Fruit fly (Drosophila melanogaster) whole organism, embryonic: ENCODE results near the gene msn.
A peak's percentile ranks its signal among the peaks of the same experiment; 100 is the strongest.

Experiments
- Abd-B ChIP-seq: fragments of 200-800 bp; sonication (Bioruptor generic); optimal IDR thresholded peaks from 2 replicates; lab custom pipeline; 2018; ENCODE audit warnings: missing biosample characterization, mild to moderate bottlenecking, missing genetic modification characterization, moderate library complexity
- Asciz ChIP-seq: fragments of 200-800 bp; sonication (Bioruptor generic); optimal IDR thresholded peaks from 2 replicates; lab custom pipeline; 2017; ENCODE audit warnings: missing biosample characterization, mild to moderate bottlenecking, missing genetic modification characterization, missing genetic modification reagents
- Atf3 ChIP-seq: fragments of 200-800 bp; sonication (Bioruptor generic); optimal IDR thresholded peaks from 3 replicates; lab custom pipeline; 2016; ENCODE audit warnings: missing biosample characterization, missing genetic modification characterization
- CG10209 ChIP-seq: fragments of 200-800 bp; sonication (Bioruptor generic); optimal IDR thresholded peaks from 3 replicates; lab custom pipeline; 2017; ENCODE audit warnings: missing biosample characterization, mild to moderate bottlenecking, missing genetic modification characterization, missing genetic modification reagents
- CG11247 ChIP-seq: fragments of 200-800 bp; sonication (Bioruptor generic); IDR thresholded peaks from 2 replicates; pipeline ENCODE4 v1.3.6; 2022; ENCODE audit warnings: missing biosample characterization, missing genetic modification characterization
- CG11695 ChIP-seq: fragments of 200-800 bp; sonication (Bioruptor generic); IDR thresholded peaks from 3 replicates; pipeline ENCODE4 v1.3.6; 2022; ENCODE audit warnings: missing biosample characterization, missing genetic modification characterization
- CG14050 ChIP-seq: fragments of 200-800 bp; sonication (Bioruptor generic); IDR thresholded peaks from 3 replicates; pipeline ENCODE4 v1.3.6; 2022; ENCODE audit warnings: missing biosample characterization, missing genetic modification characterization
- CG16779 ChIP-seq: fragments of 200-800 bp; sonication (Bioruptor generic); IDR thresholded peaks from 2 replicates; pipeline ENCODE4 v1.3.6; 2022; ENCODE audit warnings: missing biosample characterization, missing genetic modification characterization
- CG17359 ChIP-seq: fragments of 200-800 bp; sonication (Bioruptor generic); optimal IDR thresholded peaks from 3 replicates; lab custom pipeline; 2018; ENCODE audit warnings: missing biosample characterization, mild to moderate bottlenecking, missing genetic modification characterization, moderate library complexity
- CG17361 ChIP-seq: fragments of 200-800 bp; sonication (Bioruptor generic); IDR thresholded peaks from 3 replicates; pipeline ENCODE4 v1.3.6; 2022; ENCODE audit warnings: missing biosample characterization, missing genetic modification characterization
- CG18262 ChIP-seq: fragments of 200-800 bp; optimal IDR thresholded peaks from 3 replicates; lab custom pipeline; 2019; ENCODE audit warnings: missing biosample characterization, mild to moderate bottlenecking, missing genetic modification characterization, moderate library complexity
- CG1832 ChIP-seq: fragments of 200-800 bp; sonication (Bioruptor generic); optimal IDR thresholded peaks from 2 replicates; lab custom pipeline; 2017; ENCODE audit warnings: missing biosample characterization, mild to moderate bottlenecking, missing genetic modification characterization, inconsistent platforms
- CG33213 ChIP-seq: fragments of 200-800 bp; sonication (Bioruptor generic); optimal IDR thresholded peaks from 3 replicates; lab custom pipeline; 2016; ENCODE audit warnings: missing biosample characterization, missing genetic modification characterization
- CG43689 ChIP-seq: fragments of 200-800 bp; sonication (Bioruptor generic); IDR thresholded peaks from 2 replicates; pipeline ENCODE4 v1.3.6; 2022; ENCODE audit warnings: missing biosample characterization, missing genetic modification characterization
- CG6175 ChIP-seq: fragments of 200-800 bp; sonication (Bioruptor generic); IDR thresholded peaks from 3 replicates; pipeline ENCODE4 v1.3.6; 2022; ENCODE audit warnings: missing biosample characterization, missing genetic modification characterization
- CHES-1-like ChIP-seq: fragments of 200-800 bp; sonication (Bioruptor generic); optimal IDR thresholded peaks from 2 replicates; lab custom pipeline; 2016; ENCODE audit warnings: missing biosample characterization, missing genetic modification characterization
- CrebB ChIP-seq: fragments of 200-800 bp; sonication (Bioruptor generic); optimal IDR thresholded peaks from 3 replicates; lab custom pipeline; 2018; ENCODE audit warnings: missing biosample characterization, mild to moderate bottlenecking, missing genetic modification characterization
- D ChIP-seq, 2 experiments: fragments of 200-800 bp in 1 of 2; fragments of >200 bp in 1 of 2; sonication (Bioruptor generic) in 1 of 2; optimal IDR thresholded peaks; 2 replicates in 1 of 2; 3 replicates in 1 of 2; lab custom pipeline; 2017; ENCODE audit warnings: mild to moderate bottlenecking in 1 of 2, missing biosample characterization in 1 of 2, missing genetic modification characterization in 1 of 2, missing genetic modification reagents in 1 of 2
- Gsc ChIP-seq: fragments of 200-800 bp; sonication (Bioruptor generic); IDR thresholded peaks from 2 replicates; pipeline ENCODE4 v1.3.6; 2022; ENCODE audit warnings: missing biosample characterization, missing genetic modification characterization
- Jarid2 ChIP-seq: fragments of 200-800 bp; sonication (Bioruptor generic); optimal IDR thresholded peaks from 3 replicates; lab custom pipeline; 2017; ENCODE audit warnings: mild to moderate bottlenecking, missing biosample characterization, missing genetic modification reagents, missing genetic modification characterization
- Myb ChIP-seq: fragments of 200-800 bp; sonication (Bioruptor generic); optimal IDR thresholded peaks from 2 replicates; lab custom pipeline; 2016; ENCODE audit warnings: missing biosample characterization, missing genetic modification characterization
- NC2β ChIP-seq: fragments of 200-800 bp; sonication (Bioruptor generic); optimal IDR thresholded peaks from 2 replicates; lab custom pipeline; 2016; ENCODE audit warnings: missing biosample characterization, missing genetic modification characterization
- Neu2 ChIP-seq: fragments of 200-800 bp; sonication (Bioruptor generic); optimal IDR thresholded peaks from 3 replicates; lab custom pipeline; 2016; ENCODE audit warnings: missing biosample characterization, missing genetic modification characterization, borderline replicate concordance
- Poxn ChIP-seq: fragments of 200-800 bp; sonication (Bioruptor generic); IDR thresholded peaks from 2 replicates; pipeline ENCODE4 v1.3.6; 2022; ENCODE audit warnings: missing biosample characterization, missing genetic modification characterization
- Scr ChIP-seq: fragments of 200-800 bp; sonication (Bioruptor generic); IDR thresholded peaks from 2 replicates; pipeline ENCODE4 v1.3.6; 2022; ENCODE audit warnings: missing biosample characterization, missing genetic modification characterization; ENCODE audit not compliant: partially characterized antibody
- Sin3A ChIP-seq: fragments of >200 bp; optimal IDR thresholded peaks from 2 replicates; lab custom pipeline; 2018
- aop ChIP-seq: fragments of 200-800 bp; sonication (Bioruptor generic); IDR thresholded peaks from 2 replicates; pipeline ENCODE4 v1.3.6; 2022; ENCODE audit warnings: missing biosample characterization, missing genetic modification characterization
- cato ChIP-seq: fragments of 200-800 bp; sonication (Bioruptor generic); optimal IDR thresholded peaks from 2 replicates; lab custom pipeline; 2016; ENCODE audit warnings: missing biosample characterization, missing genetic modification characterization, borderline replicate concordance
- caup ChIP-seq: fragments of 200-800 bp; sonication (Bioruptor generic); optimal IDR thresholded peaks from 3 replicates; lab custom pipeline; 2017; ENCODE audit warnings: missing biosample characterization, mild to moderate bottlenecking, missing genetic modification characterization, moderate library complexity; ENCODE audit not compliant: severe bottlenecking
- chn ChIP-seq: fragments of 200-800 bp; sonication (Bioruptor generic); optimal IDR thresholded peaks from 2 replicates; lab custom pipeline; 2016; ENCODE audit warnings: missing biosample characterization, missing genetic modification characterization
- croc ChIP-seq: fragments of 200-800 bp; sonication (Bioruptor generic); conservative IDR thresholded peaks from 3 replicates; pipeline ENCODE4 v1.3.6; 2022; ENCODE audit warnings: missing biosample characterization, missing genetic modification characterization
- ftz-f1 ChIP-seq: fragments of 200-800 bp; sonication (Bioruptor generic); optimal IDR thresholded peaks from 2 replicates; lab custom pipeline; 2016; ENCODE audit warnings: missing biosample characterization, missing genetic modification characterization
- gcm ChIP-seq: fragments of 200-800 bp; sonication (Bioruptor generic); optimal IDR thresholded peaks from 2 replicates; lab custom pipeline; 2019; ENCODE audit warnings: missing biosample characterization, mild to moderate bottlenecking, missing genetic modification characterization, moderate library complexity
- hbn ChIP-seq: fragments of 200-800 bp; sonication (Bioruptor generic); IDR thresholded peaks from 2 replicates; pipeline ENCODE4 v1.3.6; 2022; ENCODE audit warnings: missing biosample characterization, missing genetic modification characterization; ENCODE audit not compliant: partially characterized antibody
- hth ChIP-seq: fragments of >200 bp; optimal IDR thresholded peaks from 2 replicates; lab custom pipeline; 2017; ENCODE audit warnings: inconsistent platforms
- ind ChIP-seq: fragments of 200-800 bp; sonication (Bioruptor generic); optimal IDR thresholded peaks from 3 replicates; lab custom pipeline; 2016; ENCODE audit warnings: missing biosample characterization, missing genetic modification characterization
- maf-S ChIP-seq: fragments of 200-800 bp; sonication (Bioruptor generic); optimal IDR thresholded peaks from 2 replicates; lab custom pipeline; 2016; ENCODE audit warnings: missing biosample characterization, missing genetic modification characterization
- mam ChIP-seq: fragments of 200-800 bp; sonication (Bioruptor generic); optimal IDR thresholded peaks from 3 replicates; lab custom pipeline; 2016; ENCODE audit warnings: missing biosample characterization, missing genetic modification characterization
- odd ChIP-seq: fragments of 200-800 bp; sonication (Bioruptor generic); optimal IDR thresholded peaks from 2 replicates; lab custom pipeline; 2017; ENCODE audit warnings: missing biosample characterization, mild to moderate bottlenecking, missing genetic modification characterization
- pzg ChIP-seq: fragments of 200-800 bp; sonication (Bioruptor generic); optimal IDR thresholded peaks from 3 replicates; lab custom pipeline; 2018; ENCODE audit warnings: missing biosample characterization, mild to moderate bottlenecking, missing genetic modification characterization, moderate library complexity
- sima ChIP-seq: fragments of 200-800 bp; sonication (Bioruptor generic); optimal IDR thresholded peaks from 2 replicates; lab custom pipeline; 2016; ENCODE audit warnings: missing biosample characterization, missing genetic modification characterization
- sna ChIP-seq: fragments of 200-800 bp; sonication (Bioruptor generic); IDR thresholded peaks from 2 replicates; pipeline ENCODE4 v1.3.6; 2022; ENCODE audit warnings: missing biosample characterization, missing genetic modification characterization; ENCODE audit not compliant: partially characterized antibody
- so ChIP-seq: fragments of 200-800 bp; sonication (Bioruptor generic); IDR thresholded peaks from 3 replicates; pipeline ENCODE4 v1.3.6; 2022; ENCODE audit warnings: missing biosample characterization, missing genetic modification characterization
- sug ChIP-seq: fragments of 200-800 bp; optimal IDR thresholded peaks from 2 replicates; lab custom pipeline; 2019; ENCODE audit warnings: missing biosample characterization, mild to moderate bottlenecking, missing genetic modification characterization, moderate library complexity
- trem ChIP-seq: fragments of 200-800 bp; optimal IDR thresholded peaks from 3 replicates; lab custom pipeline; 2019; ENCODE audit warnings: missing biosample characterization, mild to moderate bottlenecking, missing genetic modification characterization, moderate library complexity
- trh ChIP-seq: fragments of 200-800 bp; sonication (Bioruptor generic); optimal IDR thresholded peaks from 2 replicates; lab custom pipeline; 2016; ENCODE audit warnings: missing biosample characterization, missing genetic modification characterization
- vfl ChIP-seq: fragments of 200-800 bp; sonication (Bioruptor generic); optimal IDR thresholded peaks from 2 replicates; lab custom pipeline; 2016; ENCODE audit warnings: missing biosample characterization, missing genetic modification characterization
- zen ChIP-seq: fragments of 200-800 bp; sonication (Bioruptor generic); optimal IDR thresholded peaks from 3 replicates; lab custom pipeline; 2018; ENCODE audit warnings: missing biosample characterization, mild to moderate bottlenecking, missing genetic modification characterization, moderate library complexity
- zfh2 ChIP-seq: fragments of 200-800 bp; sonication (Bioruptor generic); optimal IDR thresholded peaks from 2 replicates; lab custom pipeline; 2016; ENCODE audit warnings: missing biosample characterization, missing genetic modification characterization

Gene msn

dm6 chr3L:2584119-2584805 is 2.1 kb downstream of the msn start (continued):
- TF ChIP-seq aop (GFP tag; lab: Robert Waterston, UW) (no peak), sna (GFP tag; lab: Robert Waterston, UW) (0 out of 2 replicates have a peak, but pooled peaks have one; percentile 33), Neu2 (GFP tag; lab: Kevin White, UChicago) (no peak), Sin3A (lab: Kevin White, UChicago) (no peak), CG43689 (GFP tag; lab: Robert Waterston, UW) (peak; percentile 9; the same call in 1 of the 2 replicates), Myb (GFP tag; lab: Kevin White, UChicago) (peak; percentile 38), croc (GFP tag; lab: Robert Waterston, UW) (peak; percentile 53; the same call in 1 of the 3 replicates), Poxn (GFP tag; lab: Robert Waterston, UW) (no peak), sima (no peak), Atf3 (GFP tag; lab: Kevin White, UChicago) (peak; percentile 36), Jarid2 (peak; percentile 74), CG16779 (GFP tag; lab: Robert Waterston, UW) (no peak), so (GFP tag; lab: Robert Waterston, UW) (peak; percentile 41; the same call in 2 of the 3 replicates), CG18262 (tag; lab: Kevin White, UChicago) (peak; percentile 93), sug (tag; lab: Kevin White, UChicago) (peak; percentile 62), odd (GFP tag; lab: Kevin White, UChicago) (peak; percentile 87), CrebB (tag; lab: Kevin White, UChicago) (peak; percentile 67), vfl (GFP tag; lab: Kevin White, UChicago) (peak; percentile 32), ind (GFP tag; lab: Kevin White, UChicago) (peak; percentile 79), caup (GFP tag; lab: Kevin White, UChicago) (peak; percentile 76), Asciz (peak; percentile 82), zfh2 (GFP tag; lab: Kevin White, UChicago) (peak; percentile 34), gcm (GFP tag; lab: Kevin White, UChicago) (peak; percentile 78), CG33213 (GFP tag; lab: Kevin White, UChicago) (peak; percentile 57), trh (GFP tag; lab: Kevin White, UChicago) (no peak), zen (peak; percentile 31), cato (GFP tag; lab: Kevin White, UChicago) (peak; percentile 58), chn (GFP tag; lab: Kevin White, UChicago) (peak; percentile 77), Scr (GFP tag; lab: Robert Waterston, UW) (peak; percentile 22; the same call in 1 of the 2 replicates), CG17361 (GFP tag; lab: Robert Waterston, UW) (peak; percentile 98), CG1832 (peak; percentile 15), mam (GFP tag; lab: Kevin White, UChicago) (peak; percentile 70), trem (tag; lab: Kevin White, UChicago) (peak; percentile 41), ftz-f1 (GFP tag; lab: Kevin White, UChicago) (no peak), hth (lab: Kevin White, UChicago) (no peak), CG11695 (GFP tag; lab: Robert Waterston, UW) (peak; percentile 88), CG17359 (tag; lab: Kevin White, UChicago) (peak; percentile 83), Abd-B (GFP tag; lab: Kevin White, UChicago) (peak; percentile 72), CG10209 (GFP tag; lab: Kevin White, UChicago) (peak; percentile 89), CHES-1-like (GFP tag; lab: Kevin White, UChicago) (peak; percentile 75), CG14050 (peak; percentile 37; the same call in 2 of the 3 replicates), pzg (GFP tag; lab: Kevin White, UChicago) (peak; percentile 7), D (optimal IDR thresholded peaks at IDR 0.05; lab: Kevin White, UChicago) (no peak), D (GFP tag; optimal IDR thresholded peaks at IDR 0.05; lab: Kevin White, UChicago) (peak; percentile 3), CG6175 (GFP tag; lab: Robert Waterston, UW) (0 out of 3 replicates have a peak, but pooled peaks have one; percentile 39), hbn (GFP tag; lab: Robert Waterston, UW) (0 out of 2 replicates have a peak, but pooled peaks have one; percentile 26), CG11247 (0 out of 2 replicates have a peak, but pooled peaks have one; percentile 6), Gsc (GFP tag; lab: Robert Waterston, UW) (peak; percentile 55), maf-S (peak; percentile 54), NC2β (GFP tag; lab: Kevin White, UChicago) (peak; percentile 57)
